Fruit fly (Drosophila melanogaster): Measurements from ENCODE around the gene Mf.
A peak's percentile ranks its signal among the peaks of the same experiment; 100 is the strongest.

The Mf gene

dm6 chr3R:15128646-15129429 lies 52.5 kb downstream of the Mf start (continued):
- TF ChIP-seq CG8319 (GFP tag; optimal IDR thresholded peaks at IDR 0.05) (no peak), CG8119 (GFP tag; IDR thresholded peaks at IDR 0.05) (no peak; the same call in 2 of the 3 replicates), spab (GFP tag; optimal IDR thresholded peaks at IDR 0.05) (peak; percentile 3), CG8632 (GFP tag; optimal IDR thresholded peaks at IDR 0.05) (no peak), Hr38 (GFP tag; optimal IDR thresholded peaks at IDR 0.05) (no peak), CG4318 (GFP tag; optimal IDR thresholded peaks at IDR 0.05) (peak; percentile 61), CG11294 (GFP tag; IDR thresholded peaks at IDR 0.05) (peak; percentile 38; the same call in 1 of the 2 replicates), CG6854 (GFP tag; optimal IDR thresholded peaks at IDR 0.05) (no peak), eg (GFP tag; IDR thresholded peaks at IDR 0.05) (no peak), CG10669 (GFP tag; optimal IDR thresholded peaks at IDR 0.05) (no peak), achi (GFP tag; optimal IDR thresholded peaks at IDR 0.05) (peak; percentile 8), CG32006 (GFP tag; optimal IDR thresholded peaks at IDR 0.05) (peak; percentile 84), Hr4 (GFP tag; optimal IDR thresholded peaks at IDR 0.05) (peak; percentile 57), CG10631 (GFP tag; optimal IDR thresholded peaks at IDR 0.05) (peak; percentile 8), Sox14 (GFP tag; optimal IDR thresholded peaks at IDR 0.05) (no peak), cyc (GFP tag; optimal IDR thresholded peaks at IDR 0.05) (no peak), esn (GFP tag; optimal IDR thresholded peaks at IDR 0.05) (no peak), Eip78C (GFP tag) (peak; percentile 49), Ets21C (GFP tag; optimal IDR thresholded peaks at IDR 0.05) (no peak), Sox15 (GFP tag; optimal IDR thresholded peaks at IDR 0.05) (no peak), Eip93F (GFP tag; optimal IDR thresholded peaks at IDR 0.05) (no peak), Hr39 (GFP tag; optimal IDR thresholded peaks at IDR 0.05) (no peak), CG31627 (GFP tag; optimal IDR thresholded peaks at IDR 0.05) (no peak)

DNA sequence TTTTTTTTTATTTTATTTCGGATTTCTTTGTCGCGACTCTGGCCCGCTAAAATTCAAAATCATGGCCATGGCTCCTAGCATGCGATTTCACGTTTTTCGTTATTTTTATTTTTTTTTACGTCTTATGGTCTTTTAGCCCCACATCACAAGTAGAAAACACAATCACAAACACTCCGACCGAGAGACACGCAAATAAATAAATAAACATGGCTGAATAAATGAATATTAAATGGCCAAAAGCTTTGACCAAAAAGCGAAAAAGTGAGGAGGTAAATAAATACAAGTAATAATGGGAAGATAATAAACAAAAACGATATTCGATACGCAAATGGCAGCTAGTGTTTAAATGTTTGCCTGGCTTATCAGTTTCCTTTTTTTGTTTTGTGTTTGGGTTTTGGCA lies 53.2 kb downstream of the Mf start:
- peak; percentile 18 for TF ChIP-seq fkh (GFP tag; optimal IDR thresholded peaks at IDR 0.05)
- TF ChIP-seq dac (GFP tag; optimal IDR thresholded peaks at IDR 0.05) = no peak

DNA sequence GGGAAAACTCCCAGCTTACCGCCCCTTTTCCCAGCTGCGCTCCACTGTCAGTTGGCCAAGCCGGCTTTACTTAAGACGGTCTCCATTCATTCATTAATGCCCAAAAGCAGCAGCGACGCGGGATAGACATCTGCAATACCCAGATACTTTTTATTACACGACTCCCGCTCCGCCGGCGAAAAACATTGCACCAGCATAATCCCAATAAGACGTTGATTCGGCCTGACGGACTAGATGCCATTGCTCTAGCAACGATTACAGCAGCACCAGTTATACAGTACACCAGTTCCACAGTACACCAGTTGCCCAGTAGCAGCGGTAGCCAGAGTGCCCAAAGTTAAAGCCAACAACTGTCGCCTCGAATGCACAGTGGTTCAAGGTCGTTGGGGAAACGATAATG lies 55.5 kb downstream of the Mf start:
- TF ChIP-seq topi (GFP tag; optimal IDR thresholded peaks at IDR 0.05) (no peak), Hr38 (GFP tag; optimal IDR thresholded peaks at IDR 0.05) (no peak), CG8632 (GFP tag; optimal IDR thresholded peaks at IDR 0.05) (no peak), Ets21C (GFP tag; optimal IDR thresholded peaks at IDR 0.05) (no peak), CG34406 (GFP tag; optimal IDR thresholded peaks at IDR 0.05) (no peak), CG6808 (GFP tag; optimal IDR thresholded peaks at IDR 0.05) (no peak), CG8319 (GFP tag; optimal IDR thresholded peaks at IDR 0.05) (no peak)

- TF ChIP-seq Gug (GFP tag; IDR thresholded peaks at IDR 0.05) = no peak
Measured at dm6 chr3R:15124559-15124958, 56.8 kb downstream of the Mf start.

DNA sequence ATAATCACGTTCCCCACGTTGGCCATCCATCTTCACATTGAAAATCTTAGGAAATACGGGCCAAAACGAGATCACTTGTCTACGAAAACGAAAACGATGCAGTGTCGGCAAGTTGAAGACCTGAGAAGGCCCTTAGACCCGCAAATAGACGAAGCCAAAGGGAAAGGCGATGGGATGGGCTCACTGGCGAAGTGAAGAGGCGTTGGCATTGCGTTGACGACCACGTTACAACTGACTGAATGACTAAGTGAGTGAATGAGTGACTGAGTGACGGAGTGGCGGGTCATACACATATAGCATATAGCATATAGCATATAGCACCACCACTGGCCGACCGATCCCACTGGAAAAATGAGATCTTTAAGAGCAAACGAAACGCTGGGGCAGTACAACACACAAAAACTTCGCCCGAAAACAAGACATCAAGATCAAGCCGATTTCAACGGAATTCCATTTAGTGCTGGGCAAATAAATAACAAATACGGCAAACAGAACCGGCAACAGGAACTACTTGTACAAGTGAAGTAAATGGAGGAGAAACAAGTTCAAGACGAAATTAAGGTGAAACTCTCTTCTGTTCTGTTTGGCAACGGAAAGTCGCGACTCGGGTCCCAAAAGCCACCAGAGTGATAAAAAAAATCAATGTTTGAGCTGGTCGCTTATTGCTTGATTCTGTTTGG lies 58.1 kb downstream of the Mf start:
- TF ChIP-seq net (GFP tag; optimal IDR thresholded peaks at IDR 0.05) = no peak
- TF ChIP-seq fkh (GFP tag; optimal IDR thresholded peaks at IDR 0.05) = peak; percentile 55
